Fruit fly (Drosophila melanogaster) whole organism, embryonic: ENCODE measurements around the gene CG14232.

Experiments used
- Adf1 ChIP-seq: fragments of 200-800 bp; sonication (Bioruptor generic); IDR thresholded peaks from 2 replicates; pipeline ENCODE4 v1.3.6; 2022; ENCODE audit warnings: missing biosample characterization, missing genetic modification characterization
- Asciz ChIP-seq: fragments of 200-800 bp; sonication (Bioruptor generic); optimal IDR thresholded peaks from 2 replicates; lab custom pipeline; 2017; ENCODE audit warnings: missing biosample characterization, mild to moderate bottlenecking, missing genetic modification characterization, missing genetic modification reagents
- B-H1 ChIP-seq: fragments of 200-800 bp; sonication (Bioruptor generic); IDR thresholded peaks from 3 replicates; pipeline ENCODE4 v1.3.6; 2022; ENCODE audit warnings: missing biosample characterization, missing genetic modification characterization
- Bteb2 ChIP-seq: fragments of 200-800 bp; sonication (Bioruptor generic); optimal IDR thresholded peaks from 2 replicates; lab custom pipeline; 2016; ENCODE audit warnings: missing biosample characterization, missing genetic modification characterization
- CG11093 ChIP-seq: fragments of 200-800 bp; sonication (Bioruptor generic); IDR thresholded peaks from 3 replicates; pipeline ENCODE4 v1.3.6; 2022; ENCODE audit warnings: missing biosample characterization, missing genetic modification characterization
- CG11504 ChIP-seq: fragments of 200-800 bp; sonication (Bioruptor generic); optimal IDR thresholded peaks from 3 replicates; lab custom pipeline; 2019; ENCODE audit warnings: missing biosample characterization, mild to moderate bottlenecking, missing genetic modification characterization, moderate library complexity
- CG13424 ChIP-seq: fragments of 200-800 bp; sonication (Bioruptor generic); optimal IDR thresholded peaks from 2 replicates; lab custom pipeline; 2019; ENCODE audit warnings: missing biosample characterization, mild to moderate bottlenecking, missing genetic modification characterization, moderate library complexity
- CG15073 ChIP-seq: fragments of 200-800 bp; sonication (Bioruptor generic); optimal IDR thresholded peaks from 2 replicates; lab custom pipeline; 2016; ENCODE audit warnings: missing biosample characterization, missing genetic modification characterization
- CG1647 ChIP-seq: fragments of 200-800 bp; sonication (Bioruptor generic); optimal IDR thresholded peaks from 3 replicates; lab custom pipeline; 2016; ENCODE audit warnings: missing biosample characterization, missing genetic modification characterization
- CG16779 ChIP-seq: fragments of 200-800 bp; sonication (Bioruptor generic); IDR thresholded peaks from 2 replicates; pipeline ENCODE4 v1.3.6; 2022; ENCODE audit warnings: missing biosample characterization, missing genetic modification characterization
- CG16813 ChIP-seq: fragments of 200-800 bp; sonication (Bioruptor generic); IDR thresholded peaks from 3 replicates; pipeline ENCODE4 v1.3.6; 2022; ENCODE audit warnings: missing biosample characterization, missing genetic modification characterization; ENCODE audit not compliant: partially characterized antibody
- CG18262 ChIP-seq: fragments of 200-800 bp; optimal IDR thresholded peaks from 3 replicates; lab custom pipeline; 2019; ENCODE audit warnings: missing biosample characterization, mild to moderate bottlenecking, missing genetic modification characterization, moderate library complexity
- CG18476 ChIP-seq: fragments of 200-800 bp; sonication (Bioruptor generic); optimal IDR thresholded peaks from 2 replicates; lab custom pipeline; 2016; ENCODE audit warnings: missing biosample characterization, mild to moderate bottlenecking, missing genetic modification characterization
- CG3726 ChIP-seq: fragments of 200-800 bp; sonication (Bioruptor generic); IDR thresholded peaks from 3 replicates; pipeline ENCODE4, ENCODE4 v1.3.6; 2022; ENCODE audit warnings: missing biosample characterization, missing genetic modification characterization
- CG4328 ChIP-seq: fragments of 200-800 bp; sonication (Bioruptor generic); optimal IDR thresholded peaks from 3 replicates; lab custom pipeline; 2017; ENCODE audit warnings: missing biosample characterization, missing genetic modification reagents, missing genetic modification characterization
- CG6689 ChIP-seq: fragments of 200-800 bp; sonication (Bioruptor generic); IDR thresholded peaks from 2 replicates; pipeline ENCODE4 v1.3.6; 2022; ENCODE audit warnings: missing biosample characterization, missing genetic modification characterization
- CG7372 ChIP-seq: fragments of 200-800 bp; sonication (Bioruptor generic); IDR thresholded peaks from 2 replicates; pipeline ENCODE4 v1.3.6; 2022; ENCODE audit warnings: missing biosample characterization, missing genetic modification characterization
- CG7928 ChIP-seq: fragments of 200-800 bp; sonication (Bioruptor generic); optimal IDR thresholded peaks from 2 replicates; lab custom pipeline; 2017; ENCODE audit warnings: missing biosample characterization, mild to moderate bottlenecking, missing genetic modification characterization
- CG8765 ChIP-seq: fragments of 200-800 bp; sonication (Bioruptor generic); IDR thresholded peaks from 2 replicates; pipeline ENCODE4 v1.3.6; 2022; ENCODE audit warnings: missing biosample characterization, missing genetic modification characterization
- CG9609 ChIP-seq: fragments of 200-800 bp; sonication (Bioruptor generic); optimal IDR thresholded peaks from 3 replicates; lab custom pipeline; 2016; ENCODE audit warnings: missing biosample characterization, missing genetic modification characterization
- CoRest ChIP-seq: fragments of 200-800 bp; sonication (Bioruptor generic); optimal IDR thresholded peaks from 3 replicates; lab custom pipeline; 2018; ENCODE audit warnings: missing biosample characterization, mild to moderate bottlenecking, missing genetic modification characterization, moderate library complexity
- Dek ChIP-seq: fragments of 200-800 bp; sonication (Bioruptor generic); optimal IDR thresholded peaks from 3 replicates; lab custom pipeline; 2019; ENCODE audit warnings: missing biosample characterization, mild to moderate bottlenecking, missing genetic modification characterization, moderate library complexity
- Dip2 ChIP-seq: fragments of 200-800 bp; sonication (Bioruptor generic); IDR thresholded peaks from 2 replicates; pipeline ENCODE4 v1.3.6; 2022; ENCODE audit warnings: missing biosample characterization, missing genetic modification characterization
- Dip3 ChIP-seq: fragments of 200-800 bp; sonication (Bioruptor generic); optimal IDR thresholded peaks from 3 replicates; lab custom pipeline; 2016; ENCODE audit warnings: missing biosample characterization, missing genetic modification characterization
- E2f2 ChIP-seq: fragments of 200-800 bp; sonication (Bioruptor generic); IDR thresholded peaks from 2 replicates; pipeline ENCODE4 v1.3.6; 2022; ENCODE audit warnings: missing biosample characterization, missing genetic modification characterization
- HmgD ChIP-seq: fragments of 200-800 bp; sonication (Bioruptor generic); optimal IDR thresholded peaks from 3 replicates; lab custom pipeline; 2016; ENCODE audit warnings: missing biosample characterization, missing genetic modification characterization
- Hr51 ChIP-seq, 2 experiments: fragments of 200-800 bp; sonication (Bioruptor generic); optimal IDR thresholded peaks; 2 replicates in 1 of 2; 3 replicates in 1 of 2; lab custom pipeline; 2016 to 2018; ENCODE audit warnings: missing biosample characterization in 2 of 2, missing genetic modification characterization in 2 of 2, mild to moderate bottlenecking in 1 of 2, moderate library complexity in 1 of 2
- MESR4 ChIP-seq: fragments of 200-800 bp; sonication (Bioruptor generic); optimal IDR thresholded peaks from 2 replicates; lab custom pipeline; 2018; ENCODE audit warnings: missing biosample characterization, mild to moderate bottlenecking, missing genetic modification characterization, moderate library complexity
- Rx ChIP-seq: fragments of 200-800 bp; sonication (Bioruptor generic); IDR thresholded peaks from 2 replicates; pipeline ENCODE4 v1.3.6; 2022; ENCODE audit warnings: missing biosample characterization, missing genetic modification characterization
- Taf1 ChIP-seq: fragments of 200-800 bp; sonication (Bioruptor generic); IDR thresholded peaks from 2 replicates; pipeline ENCODE4 v1.3.6; 2022; ENCODE audit warnings: missing biosample characterization, missing genetic modification characterization
- br ChIP-seq: fragments of >200 bp; optimal IDR thresholded peaks from 2 replicates; lab custom pipeline; 2017
- crol ChIP-seq: fragments of 200-800 bp; sonication (Bioruptor generic); IDR thresholded peaks from 2 replicates; pipeline ENCODE4 v1.3.6; 2022; ENCODE audit warnings: missing biosample characterization, missing genetic modification characterization
- crp ChIP-seq, 2 experiments: fragments of 200-800 bp; sonication (Bioruptor generic); optimal IDR thresholded peaks; 2 replicates in 1 of 2; 3 replicates in 1 of 2; lab custom pipeline; 2017; ENCODE audit warnings: missing biosample characterization in 2 of 2, missing genetic modification characterization in 2 of 2, mild to moderate bottlenecking in 1 of 2, moderate library complexity in 1 of 2
- dan ChIP-seq: fragments of 200-800 bp; sonication (Bioruptor generic); IDR thresholded peaks from 2 replicates; pipeline ENCODE4 v1.3.6; 2022; ENCODE audit warnings: missing biosample characterization, missing genetic modification characterization
- dm ChIP-seq: fragments of 200-800 bp; sonication (Bioruptor generic); optimal IDR thresholded peaks from 3 replicates; lab custom pipeline; 2016; ENCODE audit warnings: missing biosample characterization, missing genetic modification characterization
- fd96Cb ChIP-seq: fragments of 200-800 bp; sonication (Bioruptor generic); optimal IDR thresholded peaks from 2 replicates; lab custom pipeline; 2018; ENCODE audit warnings: missing biosample characterization, mild to moderate bottlenecking, missing genetic modification characterization, moderate library complexity
- grn ChIP-seq: fragments of 200-800 bp; sonication (Bioruptor generic); optimal IDR thresholded peaks from 3 replicates; lab custom pipeline; 2017; ENCODE audit warnings: missing biosample characterization, missing genetic modification characterization
- kah ChIP-seq: fragments of 200-800 bp; sonication (Bioruptor generic); optimal IDR thresholded peaks from 2 replicates; lab custom pipeline; 2018; ENCODE audit warnings: missing biosample characterization, mild to moderate bottlenecking, missing genetic modification characterization
- lola ChIP-seq, 3 experiments: fragments of >200 bp in 2 of 3; fragments of 200-800 bp in 1 of 3; sonication (Bioruptor generic) in 1 of 3; optimal IDR thresholded peaks; 2 replicates each; lab custom pipeline; 2017 to 2019; ENCODE audit warnings: missing biosample characterization in 3 of 3, missing genetic modification characterization in 3 of 3, mild to moderate bottlenecking in 1 of 3, moderate library complexity in 1 of 3
- nerfin-1 ChIP-seq: fragments of 200-800 bp; sonication (Bioruptor generic); optimal IDR thresholded peaks from 3 replicates; lab custom pipeline; 2019; ENCODE audit warnings: missing biosample characterization, mild to moderate bottlenecking, missing genetic modification characterization, moderate library complexity
- nmo ChIP-seq: fragments of 200-800 bp; sonication (Bioruptor generic); optimal IDR thresholded peaks from 2 replicates; lab custom pipeline; 2018; ENCODE audit warnings: missing biosample characterization, mild to moderate bottlenecking, missing genetic modification characterization, moderate library complexity
- nom ChIP-seq: fragments of 200-800 bp; sonication (Bioruptor generic); optimal IDR thresholded peaks from 2 replicates; lab custom pipeline; 2017; ENCODE audit warnings: missing biosample characterization, missing genetic modification characterization, mild to moderate bottlenecking, moderate library complexity, missing genetic modification reagents
- pho ChIP-seq: fragments of 200-800 bp; sonication (Bioruptor generic); optimal IDR thresholded peaks from 2 replicates; lab custom pipeline; 2016; ENCODE audit warnings: missing biosample characterization, missing genetic modification characterization
- scrt ChIP-seq: fragments of 200-800 bp; sonication (Bioruptor generic); optimal IDR thresholded peaks from 2 replicates; lab custom pipeline; 2018; ENCODE audit warnings: missing biosample characterization, mild to moderate bottlenecking, missing genetic modification characterization, moderate library complexity
- sens-2 ChIP-seq: fragments of 200-800 bp; sonication (Bioruptor generic); IDR thresholded peaks from 2 replicates; pipeline ENCODE4 v1.3.6; 2022; ENCODE audit warnings: missing biosample characterization, missing genetic modification characterization
- seq ChIP-seq: fragments of 200-800 bp; sonication (Bioruptor generic); IDR thresholded peaks from 2 replicates; pipeline ENCODE4 v1.3.6; 2022; ENCODE audit warnings: missing biosample characterization, missing genetic modification characterization
- slbo ChIP-seq: fragments of 200-800 bp; sonication (Bioruptor generic); IDR thresholded peaks from 2 replicates; pipeline ENCODE4 v1.3.6; 2022; ENCODE audit warnings: missing biosample characterization, missing genetic modification characterization
- tll ChIP-seq, 2 experiments: fragments of 200-800 bp in 1 of 2; fragments of >200 bp in 1 of 2; sonication (Bioruptor generic) in 1 of 2; optimal IDR thresholded peaks; 2 replicates each; lab custom pipeline; 2017 to 2019; ENCODE audit warnings: missing biosample characterization in 2 of 2, missing genetic modification characterization in 2 of 2, mild to moderate bottlenecking in 1 of 2, moderate library complexity in 1 of 2
- tna ChIP-seq: fragments of 200-800 bp; sonication (Bioruptor generic); IDR thresholded peaks from 2 replicates; pipeline ENCODE4 v1.3.6; 2022; ENCODE audit warnings: missing biosample characterization, missing genetic modification characterization; ENCODE audit not compliant: partially characterized antibody
- tup ChIP-seq: fragments of 200-800 bp; sonication (Bioruptor generic); optimal IDR thresholded peaks from 2 replicates; lab custom pipeline; 2016; ENCODE audit warnings: missing biosample characterization, mild to moderate bottlenecking, missing genetic modification characterization, moderate library complexity

The CG14232 gene

DNA sequence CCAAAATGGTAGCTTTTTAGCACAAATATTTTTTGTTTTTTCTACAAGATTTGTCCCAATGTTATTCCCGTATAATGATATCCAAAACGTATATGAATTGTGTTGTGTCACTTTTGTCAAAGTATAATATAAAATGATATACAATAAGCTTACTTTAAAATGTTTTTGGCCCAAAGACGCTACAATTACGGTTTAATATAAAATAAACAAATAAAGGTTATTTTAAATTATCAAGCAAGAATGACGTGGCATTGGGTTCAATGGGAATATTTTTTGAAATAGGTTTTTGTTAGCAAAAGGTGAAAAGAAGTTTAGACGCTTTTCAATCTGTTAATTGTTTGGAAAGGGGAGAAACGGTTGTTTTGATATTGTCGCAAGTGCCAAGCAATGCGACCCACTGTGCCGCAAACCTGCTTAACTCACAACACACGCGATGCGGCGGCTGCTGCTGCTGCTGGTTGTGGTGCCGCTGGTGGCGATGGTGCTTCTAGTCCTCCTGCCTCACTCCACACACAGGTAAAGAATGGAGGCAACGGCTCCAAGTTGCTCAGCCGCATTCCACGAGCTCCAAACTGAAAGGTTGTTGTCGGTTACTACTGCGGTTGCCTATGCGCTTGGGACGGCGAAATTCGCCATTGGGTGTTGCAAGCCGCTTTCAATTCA is 40.7 kb downstream of the CG14232 start (continued):
- TF ChIP-seq lola (GFP tag; optimal IDR thresholded peaks at IDR 0.05; lab: Kevin White, UChicago) (peak in 1 of 3 experiments; percentile 65), fd96Cb (peak; percentile 37), CG7372 (GFP tag; lab: Robert Waterston, UW) (no peak), Hr51 (GFP tag; optimal IDR thresholded peaks at IDR 0.05; lab: Kevin White, UChicago) (peak in 1 of 2 experiments; percentile 49), nmo (GFP tag; lab: Kevin White, UChicago) (peak; percentile 70), CG1647 (no peak), B-H1 (GFP tag; lab: Robert Waterston, UW) (no peak; the same call in 2 of the 3 replicates), grn (GFP tag; lab: Kevin White, UChicago) (no peak), CG4328 (GFP tag; lab: Kevin White, UChicago) (peak; percentile 28), pho (GFP tag; lab: Kevin White, UChicago) (no peak), br (lab: Kevin White, UChicago) (no peak), crp (GFP tag; optimal IDR thresholded peaks at IDR 0.05; lab: Kevin White, UChicago) (peak in 1 of 2 experiments; percentile 1), CG16813 (GFP tag; lab: Robert Waterston, UW) (no peak; the same call in 2 of the 3 replicates), tna (GFP tag; lab: Robert Waterston, UW) (no peak), E2f2 (GFP tag; lab: Robert Waterston, UW) (no peak), kah (GFP tag; lab: Kevin White, UChicago) (peak; percentile 12), crol (GFP tag; lab: Robert Waterston, UW) (no peak), Asciz (GFP tag; lab: Kevin White, UChicago) (no peak), CG7928 (no peak), seq (no peak), CG11093 (GFP tag; lab: Robert Waterston, UW) (no peak), dan (GFP tag; lab: Robert Waterston, UW) (no peak), tup (GFP tag; lab: Kevin White, UChicago) (no peak), scrt (GFP tag; lab: Kevin White, UChicago) (no peak), CG15073 (GFP tag; lab: Kevin White, UChicago) (no peak), CG18262 (tag; lab: Kevin White, UChicago) (peak; percentile 82), CG16779 (no peak), MESR4 (GFP tag; lab: Kevin White, UChicago) (no peak), Adf1 (no peak), HmgD (GFP tag; lab: Kevin White, UChicago) (no peak), tll (GFP tag; optimal IDR thresholded peaks at IDR 0.05; lab: Kevin White, UChicago) (no peak), CoRest (tag; lab: Kevin White, UChicago) (peak; percentile 76), slbo (GFP tag; lab: Robert Waterston, UW) (no peak; the same call in 1 of the 2 replicates), Taf1 (GFP tag; lab: Robert Waterston, UW) (no peak), Dip3 (GFP tag; lab: Kevin White, UChicago) (no peak), CG9609 (GFP tag; lab: Kevin White, UChicago) (no peak), CG6689 (peak; percentile 29; the same call in 1 of the 2 replicates), CG11504 (tag; lab: Kevin White, UChicago) (peak; percentile 53), CG18476 (peak; percentile 55), CG8765 (no peak), CG13424 (peak; percentile 65), Dip2 (GFP tag; lab: Robert Waterston, UW) (no peak), sens-2 (no peak), CG3726 (GFP tag; lab: Robert Waterston, UW) (no peak), nom (GFP tag; lab: Kevin White, UChicago) (no peak), nerfin-1 (tag; lab: Kevin White, UChicago) (peak; percentile 44), Bteb2 (GFP tag; lab: Kevin White, UChicago) (peak; percentile 31), dm (GFP tag; lab: Kevin White, UChicago) (no peak), Dek (tag; lab: Kevin White, UChicago) (peak; percentile 32), Rx (GFP tag; lab: Robert Waterston, UW) (no peak)
